Fruit fly (Drosophila melanogaster) Kc167 (cell line): ENCODE results near the gene ebo.
"Not testable (repeated sequence)": the region's sequence is repeated elsewhere in the genome, so short reads cannot be mapped to it uniquely, and the experiment has no call there.

Experiments
- Myc ChIP-seq: fragments of >200 bp; optimal IDR thresholded peaks from 2 replicates; lab custom pipeline; 2017; ENCODE audit warnings: missing external identifiers
- h ChIP-seq: fragments of >200 bp; optimal IDR thresholded peaks from 3 replicates; lab custom pipeline; 2018; ENCODE audit warnings: missing external identifiers

dm6 chrX:481642-482041, 5.3 kb upstream of the ebo start, which contains the start of gene CG3176:
- TF ChIP-seq h; Myc (lab: Kevin White, UChicago): not testable (repeated sequence)
